Fruit fly (Drosophila melanogaster): Measurements from ENCODE around the gene CG7829.
A peak's percentile ranks its signal among the peaks of the same experiment; 100 is the strongest.

CG7829 gene

dm6 chr3R:29773833-29774324 lies 43.7 kb downstream of the CG7829 start (continued):
- peak; percentile 63; the same call in 1 of the 2 replicates for TF ChIP-seq E2f1 (GFP tag; IDR thresholded peaks at IDR 0.05)
- no peak for TF ChIP-seq Doc2 (GFP tag; IDR thresholded peaks at IDR 0.05)
- TF ChIP-seq ranshi (GFP tag; IDR thresholded peaks at IDR 0.05) = peak; percentile 67; the same call in 1 of the 2 replicates
- TF ChIP-seq CG13624 (GFP tag; optimal IDR thresholded peaks at IDR 0.05) = peak; percentile 78
- peak; percentile 26 for TF ChIP-seq p53 (GFP tag; optimal IDR thresholded peaks at IDR 0.05)
- TF ChIP-seq gt (GFP tag; IDR thresholded peaks at IDR 0.05) = no peak
- no peak for TF ChIP-seq ftz-f1 (GFP tag; optimal IDR thresholded peaks at IDR 0.05)
- TF ChIP-seq pan (optimal IDR thresholded peaks at IDR 0.05) = no peak
- TF ChIP-seq pan (GFP tag; optimal IDR thresholded peaks at IDR 0.05 in 1 of 2, IDR thresholded peaks at IDR 0.05 in 1 of 2) = peak in 1 of 2 experiments; percentile 52
- peak; percentile 41 for TF ChIP-seq luna (GFP tag; optimal IDR thresholded peaks at IDR 0.05)
- peak; percentile 37 for TF ChIP-seq Blimp-1 (GFP tag; optimal IDR thresholded peaks at IDR 0.05)
- no peak for TF ChIP-seq knrl (GFP tag; IDR thresholded peaks at IDR 0.05; ENCODE audit: partially characterized antibody)
- no peak; the same call in 1 of the 2 replicates for TF ChIP-seq CG8765 (GFP tag; IDR thresholded peaks at IDR 0.05)
- peak; percentile 77 for TF ChIP-seq CG16815 (GFP tag; optimal IDR thresholded peaks at IDR 0.05)
- peak; percentile 92 for TF ChIP-seq CG2120 (GFP tag; optimal IDR thresholded peaks at IDR 0.05)
- TF ChIP-seq Mrtf (GFP tag; IDR thresholded peaks at IDR 0.05) = peak; percentile 70; the same call in 2 of the 3 replicates
- peak; percentile 63 for TF ChIP-seq Atf6 (GFP tag; IDR thresholded peaks at IDR 0.05)
- peak; percentile 39 for TF ChIP-seq CG34376 (GFP tag; optimal IDR thresholded peaks at IDR 0.05)
- peak; percentile 74 for TF ChIP-seq klu (GFP tag; IDR thresholded peaks at IDR 0.05)
- no peak for TF ChIP-seq en (GFP tag; optimal IDR thresholded peaks at IDR 0.05)
- peak; percentile 59 for TF ChIP-seq CG6765 (GFP tag; optimal IDR thresholded peaks at IDR 0.05)
- TF ChIP-seq H2.0 (GFP tag; IDR thresholded peaks at IDR 0.05) = peak; percentile 33; the same call in 1 of the 2 replicates
- no peak for TF ChIP-seq CG5953 (GFP tag; IDR thresholded peaks at IDR 0.05)
- TF ChIP-seq sug (tag; optimal IDR thresholded peaks at IDR 0.05) = peak; percentile 40
- TF ChIP-seq CG4328 (GFP tag; optimal IDR thresholded peaks at IDR 0.05) = peak; percentile 5
- peak; percentile 38 for TF ChIP-seq CG10654 (GFP tag; optimal IDR thresholded peaks at IDR 0.05)
- no peak for TF ChIP-seq gce (GFP tag; IDR thresholded peaks at IDR 0.05)
- TF ChIP-seq gsb (GFP tag; IDR thresholded peaks at IDR 0.05) = peak; percentile 74
- TF ChIP-seq Chrac-16 (GFP tag; optimal IDR thresholded peaks at IDR 0.05) = peak; percentile 62
- TF ChIP-seq Drgx (GFP tag; IDR thresholded peaks at IDR 0.05) = peak; percentile 71
- TF ChIP-seq Oli (tag; optimal IDR thresholded peaks at IDR 0.05) = peak; percentile 76
- no peak for TF ChIP-seq Gsc (GFP tag; IDR thresholded peaks at IDR 0.05)
- peak; percentile 57 for TF ChIP-seq Max (GFP tag; optimal IDR thresholded peaks at IDR 0.05)
- peak; percentile 23 for TF ChIP-seq btn (GFP tag; optimal IDR thresholded peaks at IDR 0.05)
- TF ChIP-seq CG5245 (GFP tag; optimal IDR thresholded peaks at IDR 0.05) = peak; percentile 30
- TF ChIP-seq Bgb (GFP tag; IDR thresholded peaks at IDR 0.05; ENCODE audit: partially characterized antibody) = no peak
- TF ChIP-seq CG10209 (GFP tag; optimal IDR thresholded peaks at IDR 0.05) = peak; percentile 72
- no peak for TF ChIP-seq chinmo (GFP tag; IDR thresholded peaks at IDR 0.05; ENCODE audit: partially characterized antibody)
- TF ChIP-seq Sox100B (GFP tag; optimal IDR thresholded peaks at IDR 0.05) = peak; percentile 72
- TF ChIP-seq sna (GFP tag; IDR thresholded peaks at IDR 0.05; ENCODE audit: partially characterized antibody) = no peak
- TF ChIP-seq da (GFP tag; optimal IDR thresholded peaks at IDR 0.05) = no peak
- TF ChIP-seq kni (GFP tag; optimal IDR thresholded peaks at IDR 0.05) = no peak
- no peak; the same call in 1 of the 2 replicates for TF ChIP-seq Adf1 (GFP tag; IDR thresholded peaks at IDR 0.05)
- TF ChIP-seq hkb (optimal IDR thresholded peaks at IDR 0.05) = no peak
- peak; percentile 77 for TF ChIP-seq hkb (GFP tag; IDR thresholded peaks at IDR 0.05)
- peak; percentile 41 for TF ChIP-seq CG11723 (GFP tag; optimal IDR thresholded peaks at IDR 0.05)
- no peak for TF ChIP-seq CG16813 (GFP tag; IDR thresholded peaks at IDR 0.05; ENCODE audit: partially characterized antibody)
- 0 out of 2 replicates have a peak, but pooled peaks have one; percentile 48 for TF ChIP-seq CG17612 (GFP tag; IDR thresholded peaks at IDR 0.05)
- peak; percentile 37; the same call in 1 of the 3 replicates for TF ChIP-seq CG2889 (GFP tag; IDR thresholded peaks at IDR 0.05)
- peak; percentile 55 for TF ChIP-seq crc (GFP tag; optimal IDR thresholded peaks at IDR 0.05)
- no peak for TF ChIP-seq CG1832 (GFP tag; optimal IDR thresholded peaks at IDR 0.05)

Measured in whole organism, embryonic.